Worm (Caenorhabditis elegans) whole organism, midembryonic: ENCODE results near the gene W04G3.5.

Experiments used
- ref-1 ChIP-seq: fragments of 200-800 bp; sonication (Bioruptor generic); conservative IDR thresholded peaks from 2 replicates; pipeline ENCODE4 v1.3.6; 2022; ENCODE audit warnings: missing genetic modification reagents, missing genetic modification characterization, missing compliant biosample characterization
- tab-1 ChIP-seq: fragments of 200-800 bp; sonication (Bioruptor generic); IDR thresholded peaks from 2 replicates; pipeline ENCODE4 v1.3.6; 2022; ENCODE audit warnings: missing genetic modification characterization, missing compliant biosample characterization

- TF ChIP-seq tab-1 (GFP tag; lab: Robert Waterston, UW) (no peak), ref-1 (GFP tag; lab: Robert Waterston, UW) (no peak)
Observed at ce11 chrX:11076491-11076890, 3.0 kb downstream of the W04G3.5 start, which contains the start of gene W04G3.12.
